Worm (Caenorhabditis elegans): ENCODE data around the gene Y75B8A.18.

ce11 chrIII:12205271-12205670 is 20.8 kb downstream of the Y75B8A.18 start:
- TF ChIP-seq ztf-29 (GFP tag; IDR thresholded peaks at IDR 0.05) (no peak), flt-1 (GFP tag; IDR thresholded peaks at IDR 0.05) (no peak), ztf-23 (GFP tag; IDR thresholded peaks at IDR 0.05) (no peak), tab-1 (GFP tag; IDR thresholded peaks at IDR 0.05) (0 out of 2 replicates have a peak, but pooled peaks have one; percentile 13), klf-2 (GFP tag; conservative IDR thresholded peaks at IDR 0.05) (no peak), ref-1 (GFP tag; conservative IDR thresholded peaks at IDR 0.05) (no peak), med-1 (GFP tag; optimal IDR thresholded peaks at IDR 0.05; ENCODE audit: insufficient read depth) (no peak), T22C8.4 (GFP tag; IDR thresholded peaks at IDR 0.05) (no peak)

Measured in whole organism, midembryonic.